Fruit fly (Drosophila melanogaster): ENCODE results near the gene Nplp4.
A peak's percentile ranks its signal among the peaks of the same experiment; 100 is the strongest.

The Nplp4 gene

DNA sequence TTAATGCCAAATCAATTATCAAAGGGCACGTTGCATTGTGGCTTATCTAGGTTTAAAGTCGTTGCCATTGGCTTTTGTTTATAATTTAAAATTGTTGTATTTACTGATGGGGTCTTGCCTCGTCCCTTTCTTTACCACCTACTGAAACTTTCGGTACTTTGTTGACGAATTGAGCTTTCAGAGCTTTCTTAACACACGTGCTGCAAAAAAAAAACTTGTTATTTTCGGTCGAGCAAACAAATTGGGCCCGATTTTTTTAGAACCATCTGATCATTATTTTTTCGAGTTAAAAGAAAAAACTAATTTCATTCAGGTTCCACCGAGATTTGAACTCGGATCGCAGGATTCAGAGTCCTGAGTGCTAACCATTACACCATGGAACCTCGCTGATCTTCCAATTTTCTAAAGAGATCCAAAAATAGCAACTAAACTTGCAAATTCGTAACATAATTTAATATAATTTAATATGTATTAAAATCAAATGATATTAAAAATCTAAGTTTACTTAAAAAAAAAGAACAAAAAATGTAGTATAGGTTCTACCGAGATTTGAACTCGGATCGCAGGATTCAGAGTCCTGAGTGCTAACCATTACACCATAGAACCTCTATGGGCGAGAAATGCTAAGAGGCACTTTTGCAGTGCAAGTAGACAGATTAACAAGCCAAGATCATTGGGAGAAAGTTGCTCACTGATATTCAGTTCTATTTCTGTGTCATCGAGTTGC is 2.3 kb downstream of the Nplp4 start:
- TF ChIP-seq ato (GFP tag; IDR thresholded peaks at IDR 0.05; ENCODE audit: partially characterized antibody) (peak; percentile 80), wor (GFP tag; IDR thresholded peaks at IDR 0.05) (no peak), hkb (optimal IDR thresholded peaks at IDR 0.05) (no peak), hkb (GFP tag; IDR thresholded peaks at IDR 0.05) (0 out of 2 replicates have a peak, but pooled peaks have one; percentile 12), CG31388 (GFP tag; optimal IDR thresholded peaks at IDR 0.05) (no peak), CG8478 (optimal IDR thresholded peaks at IDR 0.05) (no peak), Meics (GFP tag; optimal IDR thresholded peaks at IDR 0.05) (no peak), gcm2 (GFP tag; optimal IDR thresholded peaks at IDR 0.05) (no peak), CG33213 (GFP tag; optimal IDR thresholded peaks at IDR 0.05) (no peak), sim (GFP tag; IDR thresholded peaks at IDR 0.05) (no peak), Bdp1 (GFP tag; optimal IDR thresholded peaks at IDR 0.05) (peak; percentile 99), CG42726 (GFP tag; IDR thresholded peaks at IDR 0.05; ENCODE audit: partially characterized antibody) (peak; percentile 92), shn (GFP tag; optimal IDR thresholded peaks at IDR 0.05) (no peak), zfh2 (GFP tag; optimal IDR thresholded peaks at IDR 0.05) (no peak), CG10565 (GFP tag; optimal IDR thresholded peaks at IDR 0.05) (no peak), ftz-f1 (GFP tag; optimal IDR thresholded peaks at IDR 0.05) (no peak), CG6683 (GFP tag; optimal IDR thresholded peaks at IDR 0.05) (no peak), CG7963 (GFP tag; IDR thresholded peaks at IDR 0.05; ENCODE audit: partially characterized antibody) (peak; percentile 81), Dll (GFP tag; IDR thresholded peaks at IDR 0.05; ENCODE audit: partially characterized antibody) (peak; percentile 64; the same call in 2 of the 4 replicates), CG16813 (GFP tag; IDR thresholded peaks at IDR 0.05; ENCODE audit: partially characterized antibody) (peak; percentile 90), Doc3 (GFP tag; IDR thresholded peaks at IDR 0.05; ENCODE audit: partially characterized antibody) (0 out of 3 replicates have a peak, but pooled peaks have one; percentile 27), CG6791 (GFP tag; IDR thresholded peaks at IDR 0.05; ENCODE audit: partially characterized antibody) (peak; percentile 93), Nf-YB (GFP tag; optimal IDR thresholded peaks at IDR 0.05) (no peak), CG12236 (GFP tag; optimal IDR thresholded peaks at IDR 0.05) (no peak), CG13894 (tag; optimal IDR thresholded peaks at IDR 0.05) (no peak), exex (tag; optimal IDR thresholded peaks at IDR 0.05) (peak; percentile 40), CG16863 (GFP tag; optimal IDR thresholded peaks at IDR 0.05) (no peak), Bgb (GFP tag; IDR thresholded peaks at IDR 0.05; ENCODE audit: partially characterized antibody) (peak; percentile 73; the same call in 1 of the 2 replicates), CG43689 (GFP tag; IDR thresholded peaks at IDR 0.05) (no peak), slbo (GFP tag; IDR thresholded peaks at IDR 0.05) (no peak), CG12219 (GFP tag; optimal IDR thresholded peaks at IDR 0.05) (no peak), unc-4 (GFP tag; IDR thresholded peaks at IDR 0.05; ENCODE audit: partially characterized antibody) (peak; percentile 22; the same call in 1 of the 2 replicates), knrl (GFP tag; IDR thresholded peaks at IDR 0.05; ENCODE audit: partially characterized antibody) (peak; percentile 55), gt (GFP tag; IDR thresholded peaks at IDR 0.05) (no peak), Ets97D (GFP tag; optimal IDR thresholded peaks at IDR 0.05) (no peak), CG10366 (GFP tag; IDR thresholded peaks at IDR 0.05) (no peak), stc (GFP tag; IDR thresholded peaks at IDR 0.05) (no peak), tna (GFP tag; IDR thresholded peaks at IDR 0.05; ENCODE audit: partially characterized antibody) (peak; percentile 71; the same call in 1 of the 2 replicates), Scr (GFP tag; IDR thresholded peaks at IDR 0.05; ENCODE audit: partially characterized antibody) (peak; percentile 77), ro (GFP tag; IDR thresholded peaks at IDR 0.05) (no peak), CG13287 (GFP tag; IDR thresholded peaks at IDR 0.05; ENCODE audit: partially characterized antibody) (peak; percentile 9; the same call in 1 of the 2 replicates), Eip74EF (GFP tag; optimal IDR thresholded peaks at IDR 0.05) (no peak), mld (GFP tag; IDR thresholded peaks at IDR 0.05; ENCODE audit: partially characterized antibody) (peak; percentile 85), CG32767 (GFP tag; IDR thresholded peaks at IDR 0.05) (no peak), nerfin-2 (GFP tag; IDR thresholded peaks at IDR 0.05; ENCODE audit: partially characterized antibody) (peak; percentile 73), cwo (GFP tag; optimal IDR thresholded peaks at IDR 0.05) (peak; percentile 92), CG4854 (GFP tag; optimal IDR thresholded peaks at IDR 0.05) (no peak), BtbVII (GFP tag; optimal IDR thresholded peaks at IDR 0.05) (no peak)

Measured in whole organism, embryonic.